Fruit fly (Drosophila melanogaster) whole organism, embryonic: ENCODE measurements around the gene CG10508.

Experiments
- Aef1 ChIP-seq: fragments of 200-800 bp; sonication (Bioruptor generic); IDR thresholded peaks from 3 replicates; pipeline ENCODE4 v1.3.6; 2022; ENCODE audit warnings: missing biosample characterization, missing genetic modification characterization
- Atf-2 ChIP-seq: fragments of 200-800 bp; sonication (Bioruptor generic); optimal IDR thresholded peaks from 2 replicates; lab custom pipeline; 2016; ENCODE audit warnings: missing biosample characterization, missing genetic modification characterization
- Bgb ChIP-seq: fragments of 200-800 bp; sonication (Bioruptor generic); IDR thresholded peaks from 2 replicates; pipeline ENCODE4 v1.3.6; 2022; ENCODE audit warnings: missing biosample characterization, missing genetic modification characterization; ENCODE audit not compliant: partially characterized antibody
- C15 ChIP-seq: fragments of 200-800 bp; sonication (Bioruptor generic); IDR thresholded peaks from 3 replicates; pipeline ENCODE4 v1.3.6; 2022; ENCODE audit warnings: missing biosample characterization, missing genetic modification characterization
- CG10654 ChIP-seq: fragments of 200-800 bp; sonication (Bioruptor generic); optimal IDR thresholded peaks from 2 replicates; lab custom pipeline; 2016; ENCODE audit warnings: missing biosample characterization, missing genetic modification characterization
- CG12236 ChIP-seq: fragments of 200-800 bp; sonication (Bioruptor generic); optimal IDR thresholded peaks from 2 replicates; lab custom pipeline; 2016; ENCODE audit warnings: missing biosample characterization, missing genetic modification characterization
- CG12744 ChIP-seq: fragments of 200-800 bp; sonication (Bioruptor generic); optimal IDR thresholded peaks from 2 replicates; lab custom pipeline; 2016; ENCODE audit warnings: missing biosample characterization, missing genetic modification characterization
- CG15479 ChIP-seq: fragments of 200-800 bp; sonication (Bioruptor generic); optimal IDR thresholded peaks from 3 replicates; lab custom pipeline; 2019; ENCODE audit warnings: missing biosample characterization, mild to moderate bottlenecking, missing genetic modification characterization, moderate library complexity
- CG17328 ChIP-seq: fragments of 200-800 bp; sonication (Bioruptor generic); IDR thresholded peaks from 2 replicates; pipeline ENCODE4 v1.3.6; 2022; ENCODE audit warnings: missing biosample characterization, missing genetic modification characterization
- CG18599 ChIP-seq: fragments of 200-800 bp; sonication (Bioruptor generic); optimal IDR thresholded peaks from 3 replicates; lab custom pipeline; 2017; ENCODE audit warnings: missing biosample characterization, missing genetic modification characterization, mild to moderate bottlenecking, moderate library complexity, missing genetic modification reagents
- CG2120 ChIP-seq: fragments of 200-800 bp; sonication (Bioruptor generic); optimal IDR thresholded peaks from 3 replicates; lab custom pipeline; 2016; ENCODE audit warnings: missing biosample characterization, missing genetic modification characterization
- CG31388 ChIP-seq: fragments of 200-800 bp; sonication (Bioruptor generic); optimal IDR thresholded peaks from 2 replicates; lab custom pipeline; 2016; ENCODE audit warnings: missing biosample characterization, missing genetic modification characterization
- CG3407 ChIP-seq: fragments of 200-800 bp; sonication (Bioruptor generic); optimal IDR thresholded peaks from 2 replicates; lab custom pipeline; 2018; ENCODE audit warnings: missing biosample characterization, mild to moderate bottlenecking, missing genetic modification characterization
- CG34224 ChIP-seq: fragments of 200-800 bp; sonication (Bioruptor generic); IDR thresholded peaks from 3 replicates; pipeline ENCODE4 v1.3.6; 2022; ENCODE audit warnings: missing biosample characterization, missing genetic modification characterization; ENCODE audit not compliant: partially characterized antibody
- CG6791 ChIP-seq: fragments of 200-800 bp; sonication (Bioruptor generic); IDR thresholded peaks from 3 replicates; pipeline ENCODE4 v1.3.6; 2022; ENCODE audit warnings: missing biosample characterization, missing genetic modification characterization; ENCODE audit not compliant: partially characterized antibody
- CG7556 ChIP-seq: fragments of 200-800 bp; sonication (Bioruptor generic); optimal IDR thresholded peaks from 2 replicates; lab custom pipeline; 2017; ENCODE audit warnings: missing biosample characterization, mild to moderate bottlenecking, missing genetic modification characterization
- CG8281 ChIP-seq: fragments of 200-800 bp; sonication (Bioruptor generic); optimal IDR thresholded peaks from 2 replicates; lab custom pipeline; 2018; ENCODE audit warnings: missing biosample characterization, mild to moderate bottlenecking, missing genetic modification characterization, moderate library complexity
- CG8290 ChIP-seq, 3 experiments: fragments of 200-800 bp; sonication (Bioruptor generic); optimal IDR thresholded peaks; 2 replicates each; lab custom pipeline; 2016 to 2019; ENCODE audit warnings: missing biosample characterization in 3 of 3, missing genetic modification characterization in 3 of 3, mild to moderate bottlenecking in 2 of 3, moderate library complexity in 1 of 3
- CG9437 ChIP-seq: fragments of 200-800 bp; sonication (Bioruptor generic); optimal IDR thresholded peaks from 2 replicates; lab custom pipeline; 2018; ENCODE audit warnings: missing biosample characterization, mild to moderate bottlenecking, missing genetic modification characterization
- CG9797 ChIP-seq: fragments of 200-800 bp; sonication (Bioruptor generic); optimal IDR thresholded peaks from 3 replicates; lab custom pipeline; 2018; ENCODE audit warnings: missing biosample characterization, mild to moderate bottlenecking, missing genetic modification characterization
- CG9876 ChIP-seq: fragments of 200-800 bp; sonication (Bioruptor generic); optimal IDR thresholded peaks from 2 replicates; lab custom pipeline; 2016; ENCODE audit warnings: missing biosample characterization, missing genetic modification characterization
- CG9932 ChIP-seq: fragments of 200-800 bp; sonication (Bioruptor generic); IDR thresholded peaks from 2 replicates; pipeline ENCODE4 v1.3.6; 2022; ENCODE audit warnings: missing biosample characterization, missing genetic modification characterization
- Dp ChIP-seq: fragments of 200-800 bp; sonication (Bioruptor generic); optimal IDR thresholded peaks from 2 replicates; lab custom pipeline; 2018; ENCODE audit warnings: missing biosample characterization, mild to moderate bottlenecking, missing genetic modification characterization, moderate library complexity
- Gug ChIP-seq: fragments of 200-800 bp; sonication (Bioruptor generic); IDR thresholded peaks from 4 replicates; pipeline ENCODE4 v1.3.6; 2022; ENCODE audit warnings: missing biosample characterization, missing genetic modification characterization
- Hand ChIP-seq: fragments of 200-800 bp; sonication (Bioruptor generic); optimal IDR thresholded peaks from 2 replicates; lab custom pipeline; 2017; ENCODE audit warnings: mild to moderate bottlenecking, missing biosample characterization, missing genetic modification reagents, missing genetic modification characterization
- HmgZ ChIP-seq: fragments of 200-800 bp; sonication (Bioruptor generic); optimal IDR thresholded peaks from 2 replicates; lab custom pipeline; 2018; ENCODE audit warnings: missing biosample characterization, mild to moderate bottlenecking, missing genetic modification characterization
- MTF-1 ChIP-seq: fragments of 200-800 bp; sonication (Bioruptor generic); optimal IDR thresholded peaks from 2 replicates; lab custom pipeline; 2018; ENCODE audit warnings: missing biosample characterization, mild to moderate bottlenecking, missing genetic modification characterization, borderline replicate concordance
- Mrtf ChIP-seq: fragments of 200-800 bp; sonication (Bioruptor generic); IDR thresholded peaks from 3 replicates; pipeline ENCODE4 v1.3.6; 2022; ENCODE audit warnings: missing biosample characterization, missing genetic modification characterization
- Pdp1 ChIP-seq, 2 experiments: fragments of 200-800 bp; sonication (Bioruptor generic); optimal IDR thresholded peaks; 3 replicates each; lab custom pipeline; 2016; ENCODE audit warnings: missing biosample characterization in 2 of 2, missing genetic modification characterization in 2 of 2, mild to moderate bottlenecking in 1 of 2, moderate library complexity in 1 of 2
- Side ChIP-seq: fragments of 200-800 bp; sonication (Bioruptor generic); optimal IDR thresholded peaks from 2 replicates; lab custom pipeline; 2016; ENCODE audit warnings: missing biosample characterization, missing genetic modification characterization
- Sox100B ChIP-seq: fragments of 200-800 bp; sonication (Bioruptor generic); optimal IDR thresholded peaks from 3 replicates; lab custom pipeline; 2018; ENCODE audit warnings: missing biosample characterization, mild to moderate bottlenecking, missing genetic modification characterization
- aop ChIP-seq: fragments of 200-800 bp; sonication (Bioruptor generic); IDR thresholded peaks from 2 replicates; pipeline ENCODE4 v1.3.6; 2022; ENCODE audit warnings: missing biosample characterization, missing genetic modification characterization
- cato ChIP-seq: fragments of 200-800 bp; sonication (Bioruptor generic); optimal IDR thresholded peaks from 2 replicates; lab custom pipeline; 2016; ENCODE audit warnings: missing biosample characterization, missing genetic modification characterization, borderline replicate concordance
- dati ChIP-seq: fragments of 200-800 bp; sonication (Bioruptor generic); IDR thresholded peaks from 2 replicates; pipeline ENCODE4 v1.3.6; 2022; ENCODE audit warnings: missing biosample characterization, missing genetic modification characterization
- dimm ChIP-seq: fragments of 200-800 bp; sonication (Bioruptor generic); IDR thresholded peaks from 2 replicates; pipeline ENCODE4 v1.3.6; 2022; ENCODE audit warnings: missing biosample characterization, missing genetic modification characterization
- dmrt11E ChIP-seq: fragments of 200-800 bp; sonication (Bioruptor generic); optimal IDR thresholded peaks from 3 replicates; lab custom pipeline; 2018; ENCODE audit warnings: missing biosample characterization, mild to moderate bottlenecking, missing genetic modification characterization, moderate library complexity
- dmrt99B ChIP-seq: fragments of 200-800 bp; sonication (Bioruptor generic); optimal IDR thresholded peaks from 2 replicates; lab custom pipeline; 2018; ENCODE audit warnings: missing biosample characterization, mild to moderate bottlenecking, missing genetic modification characterization, moderate library complexity
- h ChIP-seq: fragments of >200 bp; optimal IDR thresholded peaks from 2 replicates; lab custom pipeline; 2017
- jumu ChIP-seq: fragments of 200-800 bp; sonication (Bioruptor generic); optimal IDR thresholded peaks from 3 replicates; lab custom pipeline; 2016; ENCODE audit warnings: missing biosample characterization, missing genetic modification characterization
- kay ChIP-seq: fragments of 200-800 bp; sonication (Bioruptor generic); optimal IDR thresholded peaks from 2 replicates; lab custom pipeline; 2016; ENCODE audit warnings: missing biosample characterization, missing genetic modification characterization
- lov ChIP-seq, 2 experiments: fragments of 200-800 bp in 1 of 2; fragments of >200 bp in 1 of 2; sonication (Bioruptor generic) in 1 of 2; IDR thresholded peaks in 1 of 2; optimal IDR thresholded peaks in 1 of 2; 2 replicates in 1 of 2; 3 replicates in 1 of 2; pipeline versions ENCODE4 v1.3.6 to Lab custom; 2017 to 2022; ENCODE audit warnings: missing biosample characterization in 1 of 2, missing genetic modification characterization in 1 of 2
- maf-S ChIP-seq: fragments of 200-800 bp; sonication (Bioruptor generic); optimal IDR thresholded peaks from 2 replicates; lab custom pipeline; 2016; ENCODE audit warnings: missing biosample characterization, missing genetic modification characterization
- org-1 ChIP-seq: fragments of 200-800 bp; sonication (Bioruptor generic); optimal IDR thresholded peaks from 2 replicates; lab custom pipeline; 2017; ENCODE audit warnings: missing biosample characterization, missing genetic modification characterization
- repo ChIP-seq: fragments of 200-800 bp; sonication (Bioruptor generic); optimal IDR thresholded peaks from 2 replicates; lab custom pipeline; 2016; ENCODE audit warnings: missing biosample characterization, missing genetic modification characterization
- slou ChIP-seq: fragments of 200-800 bp; sonication (Bioruptor generic); optimal IDR thresholded peaks from 3 replicates; lab custom pipeline; 2016; ENCODE audit warnings: missing biosample characterization, missing genetic modification characterization
- sna ChIP-seq: fragments of 200-800 bp; sonication (Bioruptor generic); IDR thresholded peaks from 2 replicates; pipeline ENCODE4 v1.3.6; 2022; ENCODE audit warnings: missing biosample characterization, missing genetic modification characterization; ENCODE audit not compliant: partially characterized antibody
- stwl ChIP-seq: fragments of 200-800 bp; sonication (Bioruptor generic); optimal IDR thresholded peaks from 3 replicates; lab custom pipeline; 2018; ENCODE audit warnings: missing biosample characterization, mild to moderate bottlenecking, missing genetic modification characterization, moderate library complexity
- tap ChIP-seq: fragments of 200-800 bp; optimal IDR thresholded peaks from 3 replicates; lab custom pipeline; 2019; ENCODE audit warnings: missing biosample characterization, mild to moderate bottlenecking, missing genetic modification characterization, moderate library complexity
- unc-4 ChIP-seq: fragments of 200-800 bp; sonication (Bioruptor generic); IDR thresholded peaks from 2 replicates; pipeline ENCODE4 v1.3.6; 2022; ENCODE audit warnings: missing biosample characterization, missing genetic modification characterization; ENCODE audit not compliant: partially characterized antibody

Gene CG10508

dm6 chr3L:21216697-21217291 lies 6.8 kb downstream of the CG10508 start, which contains the start of the genes Trmt112 and Ilk (continued):
- peak; percentile 44 for TF ChIP-seq kay
- TF ChIP-seq Gug (GFP tag; lab: Robert Waterston, UW) = no peak
- TF ChIP-seq dmrt99B (tag; lab: Kevin White, UChicago) = no peak
- TF ChIP-seq stwl = peak; percentile 90
- TF ChIP-seq org-1 (GFP tag; lab: Kevin White, UChicago) = no peak
- no peak for TF ChIP-seq CG12744 (GFP tag; lab: Kevin White, UChicago)
- TF ChIP-seq cato (GFP tag; lab: Kevin White, UChicago) = no peak
- TF ChIP-seq CG6791 (GFP tag; lab: Robert Waterston, UW) = peak; percentile 83
- TF ChIP-seq CG31388 (GFP tag; lab: Kevin White, UChicago) = no peak
- no peak for TF ChIP-seq aop (GFP tag; lab: Robert Waterston, UW)
- TF ChIP-seq maf-S (GFP tag; lab: Kevin White, UChicago) = no peak
- no peak for TF ChIP-seq Atf-2 (GFP tag; lab: Kevin White, UChicago)
- TF ChIP-seq slou (GFP tag; lab: Kevin White, UChicago) = no peak
- TF ChIP-seq sna (GFP tag; lab: Robert Waterston, UW) = peak; percentile 46; the same call in 1 of the 2 replicates
- no peak for TF ChIP-seq dati (GFP tag; lab: Robert Waterston, UW)
- TF ChIP-seq MTF-1 (GFP tag; lab: Kevin White, UChicago) = no peak
- TF ChIP-seq lov (optimal IDR thresholded peaks at IDR 0.05; lab: Kevin White, UChicago) = no peak
- no peak for TF ChIP-seq lov (GFP tag; IDR thresholded peaks at IDR 0.05; lab: Robert Waterston, UW)
- peak; percentile 87 for TF ChIP-seq CG9797 (GFP tag; lab: Kevin White, UChicago)
- no peak for TF ChIP-seq repo (GFP tag; lab: Kevin White, UChicago)
- TF ChIP-seq dimm = no peak
- peak; percentile 71 for TF ChIP-seq Dp (GFP tag; lab: Kevin White, UChicago)
- no peak for TF ChIP-seq CG15479 (GFP tag; lab: Kevin White, UChicago)
- no peak for TF ChIP-seq CG9876
- TF ChIP-seq CG17328 (GFP tag; lab: Robert Waterston, UW) = no peak
- TF ChIP-seq CG8281 (tag; lab: Kevin White, UChicago) = no peak
- peak; percentile 82 for TF ChIP-seq HmgZ
- no peak for TF ChIP-seq C15 (GFP tag; lab: Robert Waterston, UW)
- TF ChIP-seq Bgb (GFP tag; lab: Robert Waterston, UW) = peak; percentile 89
- no peak for TF ChIP-seq Hand (GFP tag; lab: Kevin White, UChicago)
- no peak for TF ChIP-seq CG12236 (GFP tag; lab: Kevin White, UChicago)
- TF ChIP-seq CG3407 = no peak
- peak; percentile 9; the same call in 1 of the 2 replicates for TF ChIP-seq CG9932 (GFP tag; lab: Robert Waterston, UW)
- peak; percentile 78 for TF ChIP-seq unc-4
- TF ChIP-seq Sox100B = no peak
- no peak for TF ChIP-seq Pdp1 (GFP tag; optimal IDR thresholded peaks at IDR 0.05; lab: Kevin White, UChicago)
- TF ChIP-seq Mrtf (GFP tag; lab: Robert Waterston, UW) = no peak
- TF ChIP-seq h = no peak
- TF ChIP-seq jumu (GFP tag; lab: Kevin White, UChicago) = no peak
- no peak for TF ChIP-seq CG2120 (GFP tag; lab: Kevin White, UChicago)
- TF ChIP-seq CG18599 (GFP tag; lab: Kevin White, UChicago) = no peak
- no peak for TF ChIP-seq CG7556 (GFP tag; lab: Kevin White, UChicago)
- no peak for TF ChIP-seq tap (tag; lab: Kevin White, UChicago)
- TF ChIP-seq Side = no peak
- TF ChIP-seq Aef1 (GFP tag; lab: Robert Waterston, UW) = no peak
- TF ChIP-seq CG8290 (GFP tag; optimal IDR thresholded peaks at IDR 0.05; lab: Kevin White, UChicago) = no peak
- no peak for TF ChIP-seq CG8290 (tag; optimal IDR thresholded peaks at IDR 0.05; lab: Kevin White, UChicago)
- TF ChIP-seq CG34224 (GFP tag; lab: Robert Waterston, UW) = peak; percentile 77
- no peak for TF ChIP-seq dmrt11E (tag; lab: Kevin White, UChicago)
- no peak for TF ChIP-seq CG9437 (GFP tag; lab: Kevin White, UChicago)
- TF ChIP-seq CG10654 (GFP tag; lab: Kevin White, UChicago) = no peak
